Fruit fly (Drosophila melanogaster) whole organism, embryonic: Measurements from ENCODE around the gene sna.

ENCODE experiments used
- BtbVII ChIP-seq: fragments of 200-800 bp; sonication (Bioruptor generic); optimal IDR thresholded peaks from 3 replicates; lab custom pipeline; 2017; ENCODE audit warnings: missing biosample characterization, mild to moderate bottlenecking, missing genetic modification characterization
- C15 ChIP-seq: fragments of 200-800 bp; sonication (Bioruptor generic); IDR thresholded peaks from 3 replicates; pipeline ENCODE4 v1.3.6; 2022; ENCODE audit warnings: missing biosample characterization, missing genetic modification characterization
- CG10147 ChIP-seq: fragments of 200-800 bp; sonication (Bioruptor generic); optimal IDR thresholded peaks from 2 replicates; lab custom pipeline; 2019; ENCODE audit warnings: missing biosample characterization, mild to moderate bottlenecking, missing genetic modification characterization, moderate library complexity
- CG10543 ChIP-seq: fragments of 200-800 bp; sonication (Bioruptor generic); optimal IDR thresholded peaks from 3 replicates; lab custom pipeline; 2017; ENCODE audit warnings: missing biosample characterization, mild to moderate bottlenecking, missing genetic modification characterization, moderate library complexity
- CG11247 ChIP-seq: fragments of 200-800 bp; sonication (Bioruptor generic); IDR thresholded peaks from 2 replicates; pipeline ENCODE4 v1.3.6; 2022; ENCODE audit warnings: missing biosample characterization, missing genetic modification characterization
- CG12219 ChIP-seq: fragments of 200-800 bp; sonication (Bioruptor generic); optimal IDR thresholded peaks from 3 replicates; lab custom pipeline; 2018; ENCODE audit warnings: missing biosample characterization, mild to moderate bottlenecking, missing genetic modification characterization
- CG12744 ChIP-seq: fragments of 200-800 bp; sonication (Bioruptor generic); optimal IDR thresholded peaks from 2 replicates; lab custom pipeline; 2016; ENCODE audit warnings: missing biosample characterization, missing genetic modification characterization
- CG13296 ChIP-seq: fragments of 200-800 bp; sonication (Bioruptor generic); optimal IDR thresholded peaks from 3 replicates; lab custom pipeline; 2018; ENCODE audit warnings: missing biosample characterization, mild to moderate bottlenecking, missing genetic modification characterization
- CG15479 ChIP-seq: fragments of 200-800 bp; sonication (Bioruptor generic); optimal IDR thresholded peaks from 3 replicates; lab custom pipeline; 2019; ENCODE audit warnings: missing biosample characterization, mild to moderate bottlenecking, missing genetic modification characterization, moderate library complexity
- CG17359 ChIP-seq: fragments of 200-800 bp; sonication (Bioruptor generic); optimal IDR thresholded peaks from 3 replicates; lab custom pipeline; 2018; ENCODE audit warnings: missing biosample characterization, mild to moderate bottlenecking, missing genetic modification characterization, moderate library complexity
- CG1832 ChIP-seq: fragments of 200-800 bp; sonication (Bioruptor generic); optimal IDR thresholded peaks from 2 replicates; lab custom pipeline; 2017; ENCODE audit warnings: missing biosample characterization, mild to moderate bottlenecking, missing genetic modification characterization, inconsistent platforms
- CG2116 ChIP-seq: fragments of 200-800 bp; sonication (Bioruptor generic); optimal IDR thresholded peaks from 3 replicates; lab custom pipeline; 2018; ENCODE audit warnings: missing biosample characterization, mild to moderate bottlenecking, missing genetic modification characterization
- CG2129 ChIP-seq: fragments of 200-800 bp; sonication (Bioruptor generic); IDR thresholded peaks from 2 replicates; pipeline ENCODE4 v1.3.6; 2022; ENCODE audit warnings: missing biosample characterization, missing genetic modification characterization; ENCODE audit not compliant: partially characterized antibody
- CG31441 ChIP-seq: fragments of 200-800 bp; sonication (Bioruptor generic); IDR thresholded peaks from 2 replicates; pipeline ENCODE4 v1.3.6; 2022; ENCODE audit warnings: missing biosample characterization, missing genetic modification characterization
- CG33213 ChIP-seq: fragments of 200-800 bp; sonication (Bioruptor generic); optimal IDR thresholded peaks from 3 replicates; lab custom pipeline; 2016; ENCODE audit warnings: missing biosample characterization, missing genetic modification characterization
- CG33557 ChIP-seq: fragments of 200-800 bp; sonication (Bioruptor generic); optimal IDR thresholded peaks from 2 replicates; lab custom pipeline; 2019; ENCODE audit warnings: missing biosample characterization, mild to moderate bottlenecking, missing genetic modification characterization, moderate library complexity
- CG3995 ChIP-seq: fragments of 200-800 bp; sonication (Bioruptor generic); optimal IDR thresholded peaks from 3 replicates; lab custom pipeline; 2016; ENCODE audit warnings: missing biosample characterization, missing genetic modification characterization
- CG4404 ChIP-seq: fragments of 200-800 bp; sonication (Bioruptor generic); IDR thresholded peaks from 2 replicates; pipeline ENCODE4 v1.3.6; 2022; ENCODE audit warnings: missing biosample characterization, missing genetic modification characterization
- CG4820 ChIP-seq: fragments of 200-800 bp; sonication (Bioruptor generic); optimal IDR thresholded peaks from 3 replicates; lab custom pipeline; 2016; ENCODE audit warnings: missing biosample characterization, missing genetic modification characterization
- CG6272 ChIP-seq: fragments of 200-800 bp; sonication (Bioruptor generic); IDR thresholded peaks from 2 replicates; pipeline ENCODE4 v1.3.6; 2022; ENCODE audit warnings: missing biosample characterization, missing genetic modification characterization
- CG8478 ChIP-seq: fragments of >200 bp; optimal IDR thresholded peaks from 2 replicates; lab custom pipeline; 2018
- CG9215 ChIP-seq: fragments of 200-800 bp; sonication (Bioruptor generic); IDR thresholded peaks from 2 replicates; pipeline ENCODE4 v1.3.6; 2022; ENCODE audit warnings: missing biosample characterization, missing genetic modification characterization
- CG9727 ChIP-seq: fragments of 200-800 bp; sonication (Bioruptor generic); optimal IDR thresholded peaks from 3 replicates; lab custom pipeline; 2017; ENCODE audit warnings: missing biosample characterization, mild to moderate bottlenecking, missing genetic modification characterization
- Dad ChIP-seq: fragments of 200-800 bp; sonication (Bioruptor generic); optimal IDR thresholded peaks from 3 replicates; lab custom pipeline; 2016; ENCODE audit warnings: missing biosample characterization, missing genetic modification characterization
- Ets97D ChIP-seq: fragments of 200-800 bp; sonication (Bioruptor generic); optimal IDR thresholded peaks from 3 replicates; lab custom pipeline; 2016; ENCODE audit warnings: missing biosample characterization, missing genetic modification characterization
- H15 ChIP-seq: fragments of 200-800 bp; sonication (Bioruptor generic); IDR thresholded peaks from 3 replicates; pipeline ENCODE4 v1.3.6; 2022; ENCODE audit warnings: missing biosample characterization, missing genetic modification characterization
- HHEX ChIP-seq: fragments of 200-800 bp; sonication (Bioruptor generic); optimal IDR thresholded peaks from 3 replicates; lab custom pipeline; 2017; ENCODE audit warnings: missing biosample characterization, mild to moderate bottlenecking, missing genetic modification characterization, missing genetic modification reagents
- Hey ChIP-seq: fragments of 200-800 bp; sonication (Bioruptor generic); optimal IDR thresholded peaks from 3 replicates; lab custom pipeline; 2018; ENCODE audit warnings: missing biosample characterization, mild to moderate bottlenecking, missing genetic modification characterization
- HmgD ChIP-seq: fragments of 200-800 bp; sonication (Bioruptor generic); optimal IDR thresholded peaks from 3 replicates; lab custom pipeline; 2016; ENCODE audit warnings: missing biosample characterization, missing genetic modification characterization
- Hsf ChIP-seq: fragments of 200-800 bp; sonication (Bioruptor generic); optimal IDR thresholded peaks from 3 replicates; lab custom pipeline; 2016; ENCODE audit warnings: missing biosample characterization, missing genetic modification characterization
- Lim3 ChIP-seq: fragments of 200-800 bp; sonication (Bioruptor generic); IDR thresholded peaks from 2 replicates; pipeline ENCODE4 v1.3.6; 2022; ENCODE audit warnings: missing biosample characterization, missing genetic modification characterization
- NfI ChIP-seq: fragments of 200-800 bp; sonication (Bioruptor generic); optimal IDR thresholded peaks from 3 replicates; lab custom pipeline; 2018; ENCODE audit warnings: missing biosample characterization, mild to moderate bottlenecking, missing genetic modification characterization, moderate library complexity
- Pdp1 ChIP-seq, 2 experiments: fragments of 200-800 bp; sonication (Bioruptor generic); optimal IDR thresholded peaks; 3 replicates each; lab custom pipeline; 2016; ENCODE audit warnings: missing biosample characterization in 2 of 2, missing genetic modification characterization in 2 of 2, mild to moderate bottlenecking in 1 of 2, moderate library complexity in 1 of 2
- Trl ChIP-seq, 3 experiments: fragments of >200 bp in 2 of 3; fragments of 200-800 bp in 1 of 3; sonication (Bioruptor generic) in 1 of 3; optimal IDR thresholded peaks; 2 replicates in 1 of 3; 3 replicates in 2 of 3; lab custom pipeline; 2016 to 2017; ENCODE audit warnings: missing biosample characterization in 1 of 3, missing genetic modification characterization in 1 of 3
- cas ChIP-seq: fragments of 200-800 bp; sonication (Bioruptor generic); IDR thresholded peaks from 2 replicates; pipeline ENCODE4 v1.3.6; 2022; ENCODE audit warnings: missing biosample characterization, missing genetic modification characterization
- ci ChIP-seq: fragments of 200-800 bp; sonication (Bioruptor generic); IDR thresholded peaks from 3 replicates; pipeline ENCODE4 v1.3.6; 2022; ENCODE audit warnings: missing biosample characterization, missing genetic modification characterization
- ems ChIP-seq: fragments of 200-800 bp; sonication (Bioruptor generic); optimal IDR thresholded peaks from 3 replicates; lab custom pipeline; 2016; ENCODE audit warnings: missing biosample characterization, missing genetic modification characterization
- fd102C ChIP-seq: fragments of 200-800 bp; sonication (Bioruptor generic); optimal IDR thresholded peaks from 2 replicates; lab custom pipeline; 2018; ENCODE audit warnings: missing biosample characterization, mild to moderate bottlenecking, missing genetic modification characterization, moderate library complexity
- gce ChIP-seq: fragments of 200-800 bp; sonication (Bioruptor generic); IDR thresholded peaks from 3 replicates; pipeline ENCODE4 v1.3.6; 2022; ENCODE audit warnings: missing biosample characterization, missing genetic modification characterization
- hth ChIP-seq: fragments of >200 bp; optimal IDR thresholded peaks from 2 replicates; lab custom pipeline; 2017; ENCODE audit warnings: inconsistent platforms
- jigr1 ChIP-seq: fragments of 200-800 bp; sonication (Bioruptor generic); IDR thresholded peaks from 3 replicates; pipeline ENCODE4 v1.3.6; 2022; ENCODE audit warnings: missing biosample characterization, missing genetic modification characterization
- lmd ChIP-seq: fragments of 200-800 bp; sonication (Bioruptor generic); IDR thresholded peaks from 2 replicates; pipeline ENCODE4 v1.3.6; 2022; ENCODE audit warnings: missing biosample characterization, missing genetic modification characterization
- nerfin-1 ChIP-seq: fragments of 200-800 bp; sonication (Bioruptor generic); optimal IDR thresholded peaks from 3 replicates; lab custom pipeline; 2019; ENCODE audit warnings: missing biosample characterization, mild to moderate bottlenecking, missing genetic modification characterization, moderate library complexity
- pho ChIP-seq: fragments of 200-800 bp; sonication (Bioruptor generic); optimal IDR thresholded peaks from 2 replicates; lab custom pipeline; 2016; ENCODE audit warnings: missing biosample characterization, missing genetic modification characterization
- pita ChIP-seq: fragments of 200-800 bp; sonication (Bioruptor generic); optimal IDR thresholded peaks from 2 replicates; lab custom pipeline; 2017; ENCODE audit warnings: missing biosample characterization, mild to moderate bottlenecking, missing genetic modification characterization
- pros ChIP-seq: fragments of 200-800 bp; sonication (Bioruptor generic); optimal IDR thresholded peaks from 3 replicates; lab custom pipeline; 2019; ENCODE audit warnings: missing biosample characterization, mild to moderate bottlenecking, missing genetic modification characterization, moderate library complexity
- run ChIP-seq: fragments of 200-800 bp; sonication (Bioruptor generic); optimal IDR thresholded peaks from 3 replicates; lab custom pipeline; 2018; ENCODE audit warnings: missing biosample characterization, mild to moderate bottlenecking, missing genetic modification characterization
- slou ChIP-seq: fragments of 200-800 bp; sonication (Bioruptor generic); optimal IDR thresholded peaks from 3 replicates; lab custom pipeline; 2016; ENCODE audit warnings: missing biosample characterization, missing genetic modification characterization
- sna ChIP-seq: fragments of 200-800 bp; sonication (Bioruptor generic); IDR thresholded peaks from 2 replicates; pipeline ENCODE4 v1.3.6; 2022; ENCODE audit warnings: missing biosample characterization, missing genetic modification characterization; ENCODE audit not compliant: partially characterized antibody
- sqz ChIP-seq: fragments of 200-800 bp; sonication (Bioruptor generic); optimal IDR thresholded peaks from 3 replicates; lab custom pipeline; 2018; ENCODE audit warnings: missing biosample characterization, mild to moderate bottlenecking, missing genetic modification characterization
- ttk ChIP-seq: fragments of 200-800 bp; sonication (Bioruptor generic); IDR thresholded peaks from 2 replicates; pipeline ENCODE4 v2.1.2; 2022; ENCODE audit warnings: missing biosample characterization, missing genetic modification characterization
- z ChIP-seq: fragments of 200-800 bp; sonication (Bioruptor generic); IDR thresholded peaks from 3 replicates; pipeline ENCODE4 v1.3.6; 2022; ENCODE audit warnings: missing biosample characterization, missing genetic modification characterization

sna gene

DNA sequence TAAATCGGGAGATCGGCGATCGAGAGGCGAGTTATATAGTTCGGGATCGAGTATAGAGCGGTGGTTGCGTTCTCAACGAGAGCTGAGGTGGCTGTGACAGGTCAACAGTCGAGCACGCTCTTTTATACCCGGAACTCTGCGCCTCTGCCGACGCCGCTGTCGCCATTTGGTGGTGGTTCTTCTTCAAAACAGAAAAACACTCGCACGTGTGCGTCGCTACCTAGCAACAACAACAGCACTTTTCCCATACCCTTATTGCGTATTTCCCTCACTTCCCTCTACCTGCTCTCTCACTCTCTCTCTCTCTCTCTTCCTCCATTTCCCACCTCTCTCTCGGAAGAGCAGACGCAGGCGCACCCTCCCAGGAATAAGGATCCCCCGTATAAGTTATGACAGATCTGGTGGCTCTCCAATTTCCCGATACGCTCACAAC, at the start of gene sna (continued):
- TF ChIP-seq ttk (GFP tag; lab: Robert Waterston, UW), result no peak
- TF ChIP-seq CG9215 (GFP tag; lab: Robert Waterston, UW), result no peak
- no peak for TF ChIP-seq CG31441 (GFP tag; lab: Robert Waterston, UW)
- TF ChIP-seq CG9727 (GFP tag; lab: Kevin White, UChicago), result peak; percentile 11
- no peak for TF ChIP-seq Dad (GFP tag; lab: Kevin White, UChicago)
- no peak for TF ChIP-seq CG4820 (GFP tag; lab: Kevin White, UChicago)
- no peak for TF ChIP-seq CG6272
- peak; percentile 69 for TF ChIP-seq CG15479 (GFP tag; lab: Kevin White, UChicago)
- no peak for TF ChIP-seq lmd
- TF ChIP-seq Lim3 (GFP tag; lab: Robert Waterston, UW), result no peak
- TF ChIP-seq z, result 0 out of 3 replicates have a peak, but pooled peaks have one; percentile 41
- TF ChIP-seq hth (lab: Kevin White, UChicago), result no peak
- no peak for TF ChIP-seq sqz (GFP tag; lab: Kevin White, UChicago)
- no peak for TF ChIP-seq CG12219
- no peak for TF ChIP-seq cas (GFP tag; lab: Robert Waterston, UW)
- peak; percentile 44; the same call in 1 of the 2 replicates for TF ChIP-seq sna (GFP tag; lab: Robert Waterston, UW)
- TF ChIP-seq nerfin-1 (tag; lab: Kevin White, UChicago), result peak; percentile 39
- TF ChIP-seq Hsf (GFP tag; lab: Kevin White, UChicago), result no peak
- TF ChIP-seq Trl (optimal IDR thresholded peaks at IDR 0.05; lab: Kevin White, UChicago), result peak; percentile 40 to 89
- TF ChIP-seq Trl (GFP tag; optimal IDR thresholded peaks at IDR 0.05; lab: Kevin White, UChicago), result no peak
- no peak for TF ChIP-seq CG17359
- no peak for TF ChIP-seq CG10147 (GFP tag; lab: Kevin White, UChicago)
- no peak for TF ChIP-seq CG2116
- TF ChIP-seq pho, result no peak
- no peak for TF ChIP-seq ems (GFP tag; lab: Kevin White, UChicago)
- TF ChIP-seq CG1832, result peak; percentile 60
- TF ChIP-seq CG12744 (GFP tag; lab: Kevin White, UChicago), result no peak
- TF ChIP-seq C15 (GFP tag; lab: Robert Waterston, UW), result no peak
- no peak for TF ChIP-seq pita
- no peak for TF ChIP-seq CG4404 (GFP tag; lab: Robert Waterston, UW)
- no peak for TF ChIP-seq slou (GFP tag; lab: Kevin White, UChicago)
- no peak for TF ChIP-seq NfI (GFP tag; lab: Kevin White, UChicago)
- TF ChIP-seq Pdp1 (GFP tag; optimal IDR thresholded peaks at IDR 0.05; lab: Kevin White, UChicago), result no peak
- no peak for TF ChIP-seq CG10543 (GFP tag; lab: Kevin White, UChicago)
- peak; percentile 27 for TF ChIP-seq CG33557
- TF ChIP-seq CG11247, result no peak
- no peak for TF ChIP-seq H15
- no peak for TF ChIP-seq jigr1 (GFP tag; lab: Robert Waterston, UW)
- no peak for TF ChIP-seq CG2129
- TF ChIP-seq BtbVII (GFP tag; lab: Kevin White, UChicago), result no peak
- no peak for TF ChIP-seq CG8478 (lab: Kevin White, UChicago)
- TF ChIP-seq HHEX, result no peak
- no peak for TF ChIP-seq fd102C (GFP tag; lab: Kevin White, UChicago)
- TF ChIP-seq pros (GFP tag; lab: Kevin White, UChicago), result peak; percentile 92
- peak; percentile 52 for TF ChIP-seq Hey (tag; lab: Kevin White, UChicago)
- no peak for TF ChIP-seq CG33213
- no peak for TF ChIP-seq Ets97D (GFP tag; lab: Kevin White, UChicago)
- TF ChIP-seq CG3995 (GFP tag; lab: Kevin White, UChicago), result no peak
- TF ChIP-seq CG13296, result no peak
- TF ChIP-seq gce (GFP tag; lab: Robert Waterston, UW), result no peak
- TF ChIP-seq ci (GFP tag; lab: Robert Waterston, UW), result no peak
- TF ChIP-seq HmgD (GFP tag; lab: Kevin White, UChicago), result no peak
- no peak for TF ChIP-seq run (tag; lab: Kevin White, UChicago)
